Fruit fly (Drosophila melanogaster) whole organism, wandering third instar larva: Measurements from ENCODE around the gene CG13380.

Source experiments
- CrebA ChIP-seq: fragments of 200-800 bp; sonication (Bioruptor generic); optimal IDR thresholded peaks from 2 replicates; lab custom pipeline; 2016; ENCODE audit warnings: missing biosample characterization, mild to moderate bottlenecking, missing genetic modification characterization, borderline replicate concordance
- Dfd ChIP-seq: fragments of >200 bp; optimal IDR thresholded peaks from 2 replicates; lab custom pipeline; 2017; ENCODE audit warnings: missing biosample characterization, missing genetic modification characterization
- OdsH ChIP-seq: fragments of 200-800 bp; sonication (Bioruptor generic); optimal IDR thresholded peaks from 2 replicates; lab custom pipeline; 2016; ENCODE audit warnings: missing biosample characterization, mild to moderate bottlenecking, missing genetic modification characterization
- dl ChIP-seq, 2 experiments: fragments of 175-275, 200-275 bp in 1 of 2; fragments of 200-275 bp in 1 of 2; sonication (Bioruptor generic); optimal IDR thresholded peaks; lab custom pipeline; 2018; ENCODE audit warnings: mild to moderate bottlenecking in 2 of 2, missing biosample characterization in 2 of 2, missing genetic modification characterization in 2 of 2, moderate library complexity in 2 of 2; ENCODE audit not compliant: partially characterized antibody in 2 of 2, insufficient read depth in 1 of 2

DNA sequence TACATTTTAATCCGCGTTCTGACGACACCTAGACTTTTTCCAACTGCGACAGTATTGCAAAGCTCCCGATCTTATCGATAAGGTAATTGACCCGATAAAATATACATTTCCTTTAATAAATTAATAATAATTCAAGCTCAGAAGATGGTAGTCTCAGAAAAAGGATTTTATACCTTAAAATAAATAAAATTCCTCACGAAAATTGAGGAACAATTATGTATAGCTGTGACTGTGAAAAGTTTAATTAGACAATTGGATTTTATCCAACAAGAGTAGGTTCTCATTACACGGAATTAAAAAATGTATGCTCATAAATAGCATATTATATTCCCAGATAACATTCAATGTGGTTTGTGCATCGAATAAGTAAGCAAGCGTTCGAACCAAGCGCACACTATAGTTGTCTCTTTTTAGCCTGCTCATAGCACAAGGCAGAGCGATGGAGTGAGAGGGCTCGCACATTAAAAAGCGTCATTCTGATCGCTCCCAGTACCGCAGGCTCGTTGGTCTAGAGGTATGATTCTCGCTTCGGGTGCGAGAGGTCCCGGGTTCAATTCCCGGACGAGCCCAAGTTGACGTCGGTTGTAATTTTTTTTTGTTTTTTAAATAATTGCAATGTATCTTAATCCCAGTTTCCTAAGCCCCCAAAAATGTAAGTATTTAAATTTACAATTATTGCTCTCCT lies at the start of gene CG13380, which contains the start of gene CG4174:
- no peak for TF ChIP-seq OdsH (GFP tag; lab: Kevin White, UChicago)
- TF ChIP-seq Dfd (GFP tag; lab: Kevin White, UChicago) = no peak
- no peak for TF ChIP-seq dl (GFP tag; optimal IDR thresholded peaks at IDR 0.05; lab: Kevin White, UChicago; ENCODE audit: insufficient read depth in 1 of 2, partially characterized antibody in 2 of 2)
- TF ChIP-seq CrebA (GFP tag; lab: Kevin White, UChicago) = no peak
